Worm (Caenorhabditis elegans) whole organism, late embryonic: ENCODE data around the gene str-135.

Experiments used
- C08G9.2 ChIP-seq: sonication (generic microtip); optimal IDR thresholded peaks from 2 replicates; lab custom pipeline; 2016; ENCODE audit warnings: mild to moderate bottlenecking, missing genetic modification characterization, moderate library complexity, missing compliant biosample characterization
- C38D4.7 ChIP-seq: fragments of 200-800 bp; sonication (Bioruptor generic); optimal IDR thresholded peaks from 2 replicates; lab custom pipeline; 2018; ENCODE audit warnings: mild to moderate bottlenecking, missing genetic modification characterization, moderate library complexity, missing compliant biosample characterization
- F13H6.1 ChIP-seq: sonication (generic microtip); optimal IDR thresholded peaks from 2 replicates; lab custom pipeline; 2016; ENCODE audit warnings: missing genetic modification characterization, missing compliant biosample characterization
- T23F11.4 ChIP-seq: fragments of 200-800 bp; sonication (Bioruptor generic); optimal IDR thresholded peaks from 2 replicates; lab custom pipeline; 2018; ENCODE audit warnings: mild to moderate bottlenecking, missing genetic modification characterization, missing compliant biosample characterization
- Y22D7AL.16 ChIP-seq: sonication (generic microtip); optimal IDR thresholded peaks from 2 replicates; lab custom pipeline; 2016; ENCODE audit warnings: missing genetic modification characterization, missing compliant biosample characterization
- ama-1 ChIP-seq: fragments of 150-350 bp; optimal IDR thresholded peaks from 2 replicates; lab custom pipeline; 2014
- ceh-18 ChIP-seq: sonication (generic microtip); optimal IDR thresholded peaks from 2 replicates; lab custom pipeline; 2016; ENCODE audit warnings: missing genetic modification characterization, missing compliant biosample characterization
- ceh-22 ChIP-seq: sonication (generic microtip); optimal IDR thresholded peaks from 2 replicates; lab custom pipeline; 2017; ENCODE audit warnings: missing biosample characterization, missing genetic modification characterization
- ceh-24 ChIP-seq: sonication (generic microtip); optimal IDR thresholded peaks from 2 replicates; lab custom pipeline; 2016; ENCODE audit warnings: mild to moderate bottlenecking, missing genetic modification characterization, missing compliant biosample characterization
- ceh-31 ChIP-seq: sonication (generic microtip); optimal IDR thresholded peaks from 2 replicates; lab custom pipeline; 2016; ENCODE audit warnings: missing genetic modification characterization, missing compliant biosample characterization
- ceh-34 ChIP-seq: sonication (generic microtip); optimal IDR thresholded peaks from 2 replicates; lab custom pipeline; 2016; ENCODE audit warnings: mild to moderate bottlenecking, missing genetic modification characterization, missing compliant biosample characterization
- ceh-48 ChIP-seq: sonication (generic microtip); optimal IDR thresholded peaks from 2 replicates; lab custom pipeline; 2016; ENCODE audit warnings: missing genetic modification characterization, inconsistent platforms, missing compliant biosample characterization
- ceh-6 ChIP-seq: fragments of 200-800 bp; sonication (Bioruptor generic); optimal IDR thresholded peaks from 2 replicates; lab custom pipeline; 2018; ENCODE audit warnings: mild to moderate bottlenecking, missing genetic modification characterization, missing compliant biosample characterization
- ceh-9 ChIP-seq: sonication (generic microtip); optimal IDR thresholded peaks from 2 replicates; lab custom pipeline; 2016; ENCODE audit warnings: mild to moderate bottlenecking, missing genetic modification characterization, inconsistent platforms, missing compliant biosample characterization
- che-1 ChIP-seq: sonication (generic microtip); optimal IDR thresholded peaks from 2 replicates; lab custom pipeline; 2016; ENCODE audit warnings: mild to moderate bottlenecking, missing genetic modification characterization, missing compliant biosample characterization
- dmd-4 ChIP-seq: sonication (generic microtip); optimal IDR thresholded peaks from 2 replicates; lab custom pipeline; 2016; ENCODE audit warnings: borderline replicate concordance, missing genetic modification characterization, missing compliant biosample characterization
- elt-2 ChIP-seq: sonication (generic microtip); optimal IDR thresholded peaks from 2 replicates; lab custom pipeline; 2016; ENCODE audit warnings: missing genetic modification reagents, missing genetic modification characterization, missing compliant biosample characterization
- eyg-1 ChIP-seq: sonication (generic microtip); optimal IDR thresholded peaks from 2 replicates; lab custom pipeline; 2016; ENCODE audit warnings: missing genotype, missing genetic modification characterization, missing compliant biosample characterization
- fkh-10 ChIP-seq: fragments of 150-350 bp; optimal IDR thresholded peaks from 2 replicates; lab custom pipeline; 2014; ENCODE audit warnings: missing biosample characterization, missing genetic modification reagents, missing genetic modification characterization
- fkh-6 ChIP-seq: sonication (generic microtip); optimal IDR thresholded peaks from 2 replicates; lab custom pipeline; 2016; ENCODE audit warnings: missing genetic modification characterization, missing compliant biosample characterization
- gmeb-2 ChIP-seq: sonication (generic microtip); optimal IDR thresholded peaks from 2 replicates; lab custom pipeline; 2016; ENCODE audit warnings: missing genetic modification characterization, inconsistent platforms, missing compliant biosample characterization
- hlh-13 ChIP-seq: fragments of 200-800 bp; sonication (Bioruptor generic); optimal IDR thresholded peaks from 2 replicates; lab custom pipeline; 2018; ENCODE audit warnings: mild to moderate bottlenecking, missing genetic modification characterization, missing compliant biosample characterization
- hlh-15 ChIP-seq: sonication (generic microtip); optimal IDR thresholded peaks from 2 replicates; lab custom pipeline; 2016; ENCODE audit warnings: missing genetic modification characterization, missing compliant biosample characterization
- hlh-30 ChIP-seq: sonication (generic microtip); optimal IDR thresholded peaks from 2 replicates; lab custom pipeline; 2017; ENCODE audit warnings: antibody characterized with exemption, missing genetic modification characterization, missing compliant biosample characterization; ENCODE audit not compliant: insufficient read depth
- nfya-1 ChIP-seq: sonication (generic microtip); optimal IDR thresholded peaks from 2 replicates; lab custom pipeline; 2017; ENCODE audit warnings: missing genetic modification characterization, mild to moderate bottlenecking, missing compliant biosample characterization, antibody characterized with exemption, moderate library complexity
- pat-9 ChIP-seq: fragments of 200-800 bp; sonication (Bioruptor generic); optimal IDR thresholded peaks from 2 replicates; lab custom pipeline; 2018; ENCODE audit warnings: mild to moderate bottlenecking, missing genetic modification characterization, moderate library complexity, missing compliant biosample characterization
- pax-1 ChIP-seq: fragments of 150-350 bp; optimal IDR thresholded peaks from 2 replicates; lab custom pipeline; 2014; ENCODE audit warnings: missing biosample characterization, missing genetic modification characterization
- pha-4 ChIP-seq: fragments of 150-350 bp; optimal IDR thresholded peaks from 2 replicates; lab custom pipeline; 2018; ENCODE audit warnings: missing biosample characterization, missing genetic modification reagents, missing genetic modification characterization
- pqm-1 ChIP-seq: sonication (generic microtip); optimal IDR thresholded peaks from 2 replicates; lab custom pipeline; 2016; ENCODE audit warnings: missing genetic modification characterization, missing compliant biosample characterization
- ref-2 ChIP-seq: sonication (generic microtip); optimal IDR thresholded peaks from 2 replicates; lab custom pipeline; 2016; ENCODE audit warnings: missing genetic modification characterization, missing compliant biosample characterization
- rnt-1 ChIP-seq: sonication (generic microtip); optimal IDR thresholded peaks from 2 replicates; lab custom pipeline; 2016; ENCODE audit warnings: missing genetic modification characterization, missing compliant biosample characterization
- sox-2 ChIP-seq: fragments of 200-800 bp; sonication (Bioruptor generic); IDR thresholded peaks from 2 replicates; pipeline ENCODE4 v1.3.6; 2022; ENCODE audit warnings: missing genetic modification reagents, missing genetic modification characterization, missing compliant biosample characterization
- sox-4 ChIP-seq: sonication (generic microtip); optimal IDR thresholded peaks from 2 replicates; lab custom pipeline; 2017; ENCODE audit warnings: mild to moderate bottlenecking, missing genetic modification characterization, inconsistent platforms, missing compliant biosample characterization
- ttx-3 ChIP-seq: sonication (generic microtip); optimal IDR thresholded peaks from 2 replicates; lab custom pipeline; 2016; ENCODE audit warnings: missing genetic modification reagents, missing genetic modification characterization, missing compliant biosample characterization
- unc-42 ChIP-seq: sonication (generic microtip); optimal IDR thresholded peaks from 2 replicates; lab custom pipeline; 2016; ENCODE audit warnings: missing genotype, missing genetic modification characterization, missing compliant biosample characterization
- unc-55 ChIP-seq: sonication (generic microtip); optimal IDR thresholded peaks from 2 replicates; lab custom pipeline; 2017; ENCODE audit warnings: missing biosample characterization, missing genetic modification reagents, missing genetic modification characterization

Gene str-135

ce11 chrV:8304461-8305195 lies 24.0 kb upstream of the str-135 start, which contains the start of gene W02D7.11:
W02D7.11 (minus strand) TSS chrV:8304511.
- no peak for TF ChIP-seq Y22D7AL.16 (tag; lab: Kevin White, UChicago)
- TF ChIP-seq fkh-6 (tag; lab: Kevin White, UChicago) = no peak
- no peak for TF ChIP-seq hlh-30 (tag; lab: Kevin White, UChicago)
- TF ChIP-seq eyg-1 (tag; lab: Kevin White, UChicago) = no peak
- no peak for TF ChIP-seq ttx-3
- no peak for TF ChIP-seq F13H6.1 (tag; lab: Kevin White, UChicago)
- TF ChIP-seq ceh-18 (tag; lab: Kevin White, UChicago) = no peak
- TF ChIP-seq ceh-24 (tag; lab: Kevin White, UChicago) = no peak
- no peak for TF ChIP-seq nfya-1 (tag; lab: Kevin White, UChicago)
- no peak for TF ChIP-seq ceh-9 (tag; lab: Kevin White, UChicago)
- TF ChIP-seq rnt-1 (tag; lab: Kevin White, UChicago) = no peak
- no peak for TF ChIP-seq ceh-6
- no peak for TF ChIP-seq sox-2 (GFP tag; lab: Robert Waterston, UW)
- TF ChIP-seq che-1 = no peak
- TF ChIP-seq unc-42 = no peak
- TF ChIP-seq ceh-31 (tag; lab: Kevin White, UChicago) = no peak
- TF ChIP-seq ceh-34 (tag; lab: Kevin White, UChicago) = no peak
- TF ChIP-seq sox-4 = no peak
- no peak for TF ChIP-seq dmd-4
- no peak for TF ChIP-seq pax-1 (tag; lab: Kevin White, UChicago)

- peak; percentile 6 for TF ChIP-seq elt-2 (tag; lab: Kevin White, UChicago)
- TF ChIP-seq ttx-3 = no peak
Measured at ce11 chrV:8302522-8302921, 21.9 kb upstream of the str-135 start, which contains the start of gene sel-9. sel-9 (minus strand) TSS chrV:8302580.

- TF ChIP-seq pqm-1 (tag; lab: Kevin White, UChicago) (no peak), ceh-48 (tag; lab: Kevin White, UChicago) (peak; percentile 52), ama-1 (lab: Kevin White, UChicago) (peak; percentile 19)
Measured at ce11 chrV:8300935-8301535, 20.4 kb upstream of the str-135 start, which contains the start of gene W02D7.6. W02D7.6 (minus strand) TSS chrV:8301507.

ce11 chrV:8299191-8299854 lies 18.7 kb upstream of the str-135 start, which contains the start of gene W02D7.5:
W02D7.5 (minus strand) TSS chrV:8299241.
- TF ChIP-seq ref-2 (tag; lab: Kevin White, UChicago) (no peak), hlh-13 (GFP tag; lab: Kevin White, UChicago) (no peak), rnt-1 (tag; lab: Kevin White, UChicago) (no peak), hlh-15 (tag; lab: Kevin White, UChicago) (no peak), fkh-10 (no peak), pat-9 (no peak), che-1 (no peak), C38D4.7 (GFP tag; lab: Kevin White, UChicago) (no peak), unc-55 (GFP tag; lab: Kevin White, UChicago) (no peak), C08G9.2 (tag; lab: Kevin White, UChicago) (no peak), ceh-48 (tag; lab: Kevin White, UChicago) (no peak), ama-1 (lab: Kevin White, UChicago) (no peak), pha-4 (no peak), hlh-30 (tag; lab: Kevin White, UChicago) (no peak), ceh-22 (no peak), gmeb-2 (no peak), T23F11.4 (GFP tag; lab: Kevin White, UChicago) (no peak)
- TF ChIP-seq, all 69 proteins: peak for 0
